Worm (Caenorhabditis elegans) whole organism, late embryonic: Measurements from ENCODE around the gene F34H10.3.

Source experiments
- ama-1 ChIP-seq: fragments of 150-350 bp; optimal IDR thresholded peaks from 2 replicates; lab custom pipeline; 2014
- ceh-19 ChIP-seq: fragments of 200-800 bp; sonication (Bioruptor generic); optimal IDR thresholded peaks from 2 replicates; lab custom pipeline; 2018; ENCODE audit warnings: mild to moderate bottlenecking, missing genetic modification characterization, missing compliant biosample characterization
- ceh-45 ChIP-seq: fragments of 200-800 bp; sonication (Bioruptor generic); IDR thresholded peaks from 2 replicates; pipeline ENCODE4 v1.3.6; 2022; ENCODE audit warnings: missing genetic modification reagents, missing genetic modification characterization, missing compliant biosample characterization
- eyg-1 ChIP-seq: sonication (generic microtip); optimal IDR thresholded peaks from 2 replicates; lab custom pipeline; 2016; ENCODE audit warnings: missing genotype, missing genetic modification characterization, missing compliant biosample characterization
- nhr-232 ChIP-seq: sonication (generic microtip); optimal IDR thresholded peaks from 2 replicates; lab custom pipeline; 2016; ENCODE audit warnings: missing genetic modification characterization, missing compliant biosample characterization
- pha-4 ChIP-seq: fragments of 150-350 bp; optimal IDR thresholded peaks from 2 replicates; lab custom pipeline; 2018; ENCODE audit warnings: missing biosample characterization, missing genetic modification reagents, missing genetic modification characterization
- ref-2 ChIP-seq: sonication (generic microtip); optimal IDR thresholded peaks from 2 replicates; lab custom pipeline; 2016; ENCODE audit warnings: missing genetic modification characterization, missing compliant biosample characterization

- TF ChIP-seq pha-4 (tag; lab: Kevin White, UChicago) (no peak), ref-2 (tag; lab: Kevin White, UChicago) (no peak), eyg-1 (tag; lab: Kevin White, UChicago) (no peak), ceh-45 (GFP tag; lab: Robert Waterston, UW) (no peak), nhr-232 (tag; lab: Kevin White, UChicago) (no peak), ama-1 (no peak), ceh-19 (GFP tag; lab: Kevin White, UChicago) (no peak)
Observed at ce11 chrX:9640902-9641301, 6.1 kb upstream of the F34H10.3 start.
